Worm (Caenorhabditis elegans) whole organism, late embryonic: ENCODE data around the gene scrm-7.

ENCODE experiments used
- C08G9.2 ChIP-seq: sonication (generic microtip); optimal IDR thresholded peaks from 2 replicates; lab custom pipeline; 2016; ENCODE audit warnings: mild to moderate bottlenecking, missing genetic modification characterization, moderate library complexity, missing compliant biosample characterization
- K02D7.2 ChIP-seq: sonication (generic microtip); optimal IDR thresholded peaks from 2 replicates; lab custom pipeline; 2017; ENCODE audit warnings: mild to moderate bottlenecking, missing genetic modification characterization, missing compliant biosample characterization
- T23F11.4 ChIP-seq: fragments of 200-800 bp; sonication (Bioruptor generic); optimal IDR thresholded peaks from 2 replicates; lab custom pipeline; 2018; ENCODE audit warnings: mild to moderate bottlenecking, missing genetic modification characterization, missing compliant biosample characterization
- ama-1 ChIP-seq: fragments of 150-350 bp; optimal IDR thresholded peaks from 2 replicates; lab custom pipeline; 2014
- ceh-24 ChIP-seq: sonication (generic microtip); optimal IDR thresholded peaks from 2 replicates; lab custom pipeline; 2016; ENCODE audit warnings: mild to moderate bottlenecking, missing genetic modification characterization, missing compliant biosample characterization
- ceh-30 ChIP-seq: fragments of 150-350 bp; optimal IDR thresholded peaks from 2 replicates; lab custom pipeline; 2014; ENCODE audit warnings: missing biosample characterization, missing genetic modification characterization
- ceh-31 ChIP-seq: sonication (generic microtip); optimal IDR thresholded peaks from 2 replicates; lab custom pipeline; 2016; ENCODE audit warnings: missing genetic modification characterization, missing compliant biosample characterization
- ceh-34 ChIP-seq: sonication (generic microtip); optimal IDR thresholded peaks from 2 replicates; lab custom pipeline; 2016; ENCODE audit warnings: mild to moderate bottlenecking, missing genetic modification characterization, missing compliant biosample characterization
- ceh-45 ChIP-seq: fragments of 200-800 bp; sonication (Bioruptor generic); IDR thresholded peaks from 2 replicates; pipeline ENCODE4 v1.3.6; 2022; ENCODE audit warnings: missing genetic modification reagents, missing genetic modification characterization, missing compliant biosample characterization
- ceh-48 ChIP-seq: sonication (generic microtip); optimal IDR thresholded peaks from 2 replicates; lab custom pipeline; 2016; ENCODE audit warnings: missing genetic modification characterization, inconsistent platforms, missing compliant biosample characterization
- che-1 ChIP-seq: sonication (generic microtip); optimal IDR thresholded peaks from 2 replicates; lab custom pipeline; 2016; ENCODE audit warnings: mild to moderate bottlenecking, missing genetic modification characterization, missing compliant biosample characterization
- elt-2 ChIP-seq: sonication (generic microtip); optimal IDR thresholded peaks from 2 replicates; lab custom pipeline; 2016; ENCODE audit warnings: missing genetic modification reagents, missing genetic modification characterization, missing compliant biosample characterization
- elt-4 ChIP-seq: sonication (generic microtip); optimal IDR thresholded peaks from 2 replicates; lab custom pipeline; 2016; ENCODE audit warnings: missing genetic modification characterization, missing compliant biosample characterization
- eyg-1 ChIP-seq: sonication (generic microtip); optimal IDR thresholded peaks from 2 replicates; lab custom pipeline; 2016; ENCODE audit warnings: missing genotype, missing genetic modification characterization, missing compliant biosample characterization
- fax-1 ChIP-seq: sonication (generic microtip); optimal IDR thresholded peaks from 2 replicates; lab custom pipeline; 2016; ENCODE audit warnings: missing genotype, missing genetic modification characterization, missing compliant biosample characterization
- fkh-6 ChIP-seq: sonication (generic microtip); optimal IDR thresholded peaks from 2 replicates; lab custom pipeline; 2016; ENCODE audit warnings: missing genetic modification characterization, missing compliant biosample characterization
- hlh-13 ChIP-seq: fragments of 200-800 bp; sonication (Bioruptor generic); optimal IDR thresholded peaks from 2 replicates; lab custom pipeline; 2018; ENCODE audit warnings: mild to moderate bottlenecking, missing genetic modification characterization, missing compliant biosample characterization
- lim-6 ChIP-seq: sonication (generic microtip); optimal IDR thresholded peaks from 2 replicates; lab custom pipeline; 2016; ENCODE audit warnings: missing genetic modification characterization, missing compliant biosample characterization
- lin-11 ChIP-seq: fragments of 200-800 bp; sonication (Bioruptor generic); optimal IDR thresholded peaks from 2 replicates; lab custom pipeline; 2018; ENCODE audit warnings: mild to moderate bottlenecking, missing genetic modification characterization, missing compliant biosample characterization
- madf-2 ChIP-seq: sonication (generic microtip); optimal IDR thresholded peaks from 2 replicates; lab custom pipeline; 2017; ENCODE audit warnings: missing genetic modification characterization, missing compliant biosample characterization
- mec-3 ChIP-seq: sonication (generic microtip); optimal IDR thresholded peaks from 2 replicates; lab custom pipeline; 2016; ENCODE audit warnings: borderline replicate concordance, missing genetic modification characterization, missing compliant biosample characterization
- nfya-1 ChIP-seq: sonication (generic microtip); optimal IDR thresholded peaks from 2 replicates; lab custom pipeline; 2017; ENCODE audit warnings: missing genetic modification characterization, mild to moderate bottlenecking, missing compliant biosample characterization, antibody characterized with exemption, moderate library complexity
- nhr-11 ChIP-seq: fragments of 150-350 bp; optimal IDR thresholded peaks from 2 replicates; lab custom pipeline; 2014; ENCODE audit warnings: missing biosample characterization, missing genetic modification characterization
- npax-4 ChIP-seq: sonication (generic microtip); optimal IDR thresholded peaks from 2 replicates; lab custom pipeline; 2016; ENCODE audit warnings: missing genetic modification characterization, missing compliant biosample characterization
- odd-2 ChIP-seq: sonication (generic microtip); optimal IDR thresholded peaks from 2 replicates; lab custom pipeline; 2017; ENCODE audit warnings: antibody characterized with exemption, mild to moderate bottlenecking, missing genetic modification characterization, missing compliant biosample characterization
- pax-1 ChIP-seq: fragments of 150-350 bp; optimal IDR thresholded peaks from 2 replicates; lab custom pipeline; 2014; ENCODE audit warnings: missing biosample characterization, missing genetic modification characterization
- pros-1 ChIP-seq: fragments of 150-350 bp; optimal IDR thresholded peaks from 2 replicates; lab custom pipeline; 2014; ENCODE audit warnings: missing biosample characterization, missing genetic modification reagents, missing genetic modification characterization
- sox-2 ChIP-seq: fragments of 200-800 bp; sonication (Bioruptor generic); IDR thresholded peaks from 2 replicates; pipeline ENCODE4 v1.3.6; 2022; ENCODE audit warnings: missing genetic modification reagents, missing genetic modification characterization, missing compliant biosample characterization
- sox-4 ChIP-seq: sonication (generic microtip); optimal IDR thresholded peaks from 2 replicates; lab custom pipeline; 2017; ENCODE audit warnings: mild to moderate bottlenecking, missing genetic modification characterization, inconsistent platforms, missing compliant biosample characterization
- syd-9 ChIP-seq: sonication (generic microtip); optimal IDR thresholded peaks from 2 replicates; lab custom pipeline; 2016; ENCODE audit warnings: mild to moderate bottlenecking, missing genetic modification characterization, moderate library complexity, missing compliant biosample characterization
- tbx-2 ChIP-seq: sonication (generic microtip); optimal IDR thresholded peaks from 2 replicates; lab custom pipeline; 2016; ENCODE audit warnings: missing genetic modification characterization, missing compliant biosample characterization
- tbx-7 ChIP-seq: sonication (generic microtip); optimal IDR thresholded peaks from 2 replicates; lab custom pipeline; 2016; ENCODE audit warnings: missing genotype, missing genetic modification characterization, missing compliant biosample characterization
- ttx-3 ChIP-seq: sonication (generic microtip); optimal IDR thresholded peaks from 2 replicates; lab custom pipeline; 2016; ENCODE audit warnings: missing genetic modification reagents, missing genetic modification characterization, missing compliant biosample characterization
- unc-42 ChIP-seq: sonication (generic microtip); optimal IDR thresholded peaks from 2 replicates; lab custom pipeline; 2016; ENCODE audit warnings: missing genotype, missing genetic modification characterization, missing compliant biosample characterization
- unc-55 ChIP-seq: sonication (generic microtip); optimal IDR thresholded peaks from 2 replicates; lab custom pipeline; 2017; ENCODE audit warnings: missing biosample characterization, missing genetic modification reagents, missing genetic modification characterization
- zip-5 ChIP-seq: sonication (generic microtip); optimal IDR thresholded peaks from 2 replicates; lab custom pipeline; 2016; ENCODE audit warnings: missing genetic modification characterization, missing compliant biosample characterization

scrm-7 gene

ce11 chrV:14790792-14791191 lies 11.2 kb upstream of the scrm-7 start:
- TF ChIP-seq npax-4 (tag; lab: Kevin White, UChicago) (no peak), K02D7.2 (tag; lab: Kevin White, UChicago) (no peak), ceh-34 (tag; lab: Kevin White, UChicago) (peak; percentile 89), unc-55 (GFP tag; lab: Kevin White, UChicago) (peak; percentile 72)

ce11 chrV:14788462-14788861 lies 8.9 kb upstream of the scrm-7 start:
- TF ChIP-seq pax-1 (tag; lab: Kevin White, UChicago) = no peak
- TF ChIP-seq fax-1 (tag; lab: Kevin White, UChicago) = no peak
- no peak for TF ChIP-seq C08G9.2 (tag; lab: Kevin White, UChicago)
- no peak for TF ChIP-seq ceh-30 (tag; lab: Kevin White, UChicago)
- no peak for TF ChIP-seq unc-55 (GFP tag; lab: Kevin White, UChicago)
- no peak for TF ChIP-seq lim-6 (tag; lab: Kevin White, UChicago)
- TF ChIP-seq fkh-6 (tag; lab: Kevin White, UChicago) = no peak
- TF ChIP-seq eyg-1 (tag; lab: Kevin White, UChicago) = no peak
- no peak for TF ChIP-seq che-1 (tag; lab: Kevin White, UChicago)
- no peak for TF ChIP-seq sox-2 (GFP tag; lab: Robert Waterston, UW)
- no peak for TF ChIP-seq lin-11 (tag; lab: Kevin White, UChicago)
- no peak for TF ChIP-seq tbx-2 (tag; lab: Kevin White, UChicago)
- TF ChIP-seq ttx-3 (tag; lab: Kevin White, UChicago) = no peak
- no peak for TF ChIP-seq ama-1 (lab: Kevin White, UChicago)
- no peak for TF ChIP-seq ceh-24 (tag; lab: Kevin White, UChicago)
- no peak for TF ChIP-seq ceh-34 (tag; lab: Kevin White, UChicago)
- no peak for TF ChIP-seq mec-3 (tag; lab: Kevin White, UChicago)

ce11 chrV:14784787-14785186 lies 5.2 kb upstream of the scrm-7 start:
- TF ChIP-seq nfya-1 (tag; lab: Kevin White, UChicago) (peak; percentile 88), elt-4 (tag; lab: Kevin White, UChicago) (no peak)

- TF ChIP-seq sox-4 (tag; lab: Kevin White, UChicago) = no peak
- TF ChIP-seq unc-42 (tag; lab: Kevin White, UChicago) = no peak
- TF ChIP-seq hlh-13 = no peak
- TF ChIP-seq madf-2 (tag; lab: Kevin White, UChicago) = no peak
- TF ChIP-seq ceh-45 (GFP tag; lab: Robert Waterston, UW) = no peak
- TF ChIP-seq elt-2 = no peak
- no peak for TF ChIP-seq ttx-3 (tag; lab: Kevin White, UChicago)
Measured at ce11 chrV:14784160-14784774, 4.7 kb upstream of the scrm-7 start, which contains the start of gene Y50E8A.12. TSS of gene Y50E8A.12 (minus strand) at chrV:14784210.

- TF ChIP-seq ceh-24 (tag; lab: Kevin White, UChicago) = no peak
- TF ChIP-seq odd-2 (tag; lab: Kevin White, UChicago) = no peak
- TF ChIP-seq, all 69 proteins: peak for 0
Measured at ce11 chrV:14781130-14781529, 1.6 kb upstream of the scrm-7 start, which contains the start of gene Y50E8A.11. TSS of gene Y50E8A.11 (plus strand) at chrV:14781430.

- TF ChIP-seq elt-2 (peak; percentile 14), zip-5 (no peak)
- TF ChIP-seq, all 69 proteins: peak for 1
Measured at ce11 chrV:14773048-14773447, 6.5 kb downstream of the scrm-7 start, which contains the start of gene haf-7. TSS of gene haf-7 (plus strand) at chrV:14773258.

- no peak for TF ChIP-seq ceh-45 (GFP tag; lab: Robert Waterston, UW)
- TF ChIP-seq syd-9 (tag; lab: Kevin White, UChicago) = no peak
- no peak for TF ChIP-seq nhr-11 (tag; lab: Kevin White, UChicago)
- no peak for TF ChIP-seq T23F11.4 (GFP tag; lab: Kevin White, UChicago)
- no peak for TF ChIP-seq pros-1 (tag; lab: Kevin White, UChicago)
- no peak for TF ChIP-seq tbx-7 (tag; lab: Kevin White, UChicago)
- TF ChIP-seq fax-1 (tag; lab: Kevin White, UChicago) = no peak
- TF ChIP-seq ceh-34 (tag; lab: Kevin White, UChicago) = no peak
- TF ChIP-seq npax-4 (tag; lab: Kevin White, UChicago) = no peak
- no peak for TF ChIP-seq ceh-31
- no peak for TF ChIP-seq pax-1 (tag; lab: Kevin White, UChicago)
- no peak for TF ChIP-seq ceh-48 (tag; lab: Kevin White, UChicago)
Measured at ce11 chrV:14763582-14763981, 16.0 kb downstream of the scrm-7 start.
